Fruit fly (Drosophila melanogaster): Measurements from ENCODE around the gene CG10031.

The CG10031 gene

DNA sequence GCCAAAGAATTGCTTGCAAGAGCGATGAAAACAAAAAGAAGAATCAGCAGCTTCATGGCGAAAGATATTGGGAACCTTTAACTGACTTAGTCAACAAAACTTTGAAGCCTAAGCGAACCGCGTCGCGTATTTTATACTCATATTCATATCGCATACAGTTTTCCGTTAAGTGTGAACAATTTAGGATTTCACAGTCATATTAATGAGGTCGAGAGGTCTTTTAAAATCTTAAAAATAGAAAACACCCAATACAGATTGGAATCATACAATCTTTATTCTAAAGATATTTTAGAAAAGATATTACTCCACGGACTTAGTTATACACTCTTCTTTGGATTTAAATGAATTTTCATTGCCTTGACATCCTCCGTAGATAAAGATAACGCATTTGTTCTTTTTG is 5.1 kb downstream of the CG10031 start, which contains the start of gene Acp24A4:
Gene Acp24A4, minus strand, starts transcription at position 101 of the 400 bp plus-strand sequence.
- no peak for TF ChIP-seq Dll (optimal IDR thresholded peaks at IDR 0.05)
- TF ChIP-seq psq (optimal IDR thresholded peaks at IDR 0.05), result no peak
- no peak for TF ChIP-seq CG8478 (optimal IDR thresholded peaks at IDR 0.05)
- TF ChIP-seq usp (GFP tag; optimal IDR thresholded peaks at IDR 0.05), result no peak
- no peak for TF ChIP-seq EcR (GFP tag; optimal IDR thresholded peaks at IDR 0.05)
- no peak for TF ChIP-seq pan (optimal IDR thresholded peaks at IDR 0.05)

DNA sequence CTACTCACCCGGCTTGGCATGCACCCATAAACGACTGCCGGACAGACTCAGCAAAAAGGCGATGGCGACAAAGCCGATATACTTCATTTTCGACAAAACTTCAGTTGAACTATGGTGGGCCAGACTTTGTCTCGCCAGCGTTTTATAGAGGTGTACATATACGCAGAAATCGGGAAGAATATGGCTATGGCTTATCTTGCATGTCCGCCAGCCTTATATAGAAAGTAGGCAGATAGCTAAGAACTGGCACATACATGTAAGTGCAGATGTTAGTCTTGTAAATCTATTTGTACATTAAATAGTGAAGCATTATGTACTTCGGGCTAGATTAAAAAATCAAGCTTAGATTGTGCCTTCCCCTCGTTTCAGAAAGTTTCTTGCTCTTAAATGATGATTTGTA is 5.8 kb downstream of the CG10031 start, which contains the start of gene CG3513:
Gene CG3513, minus strand, starts transcription at position 101 of the 400 bp plus-strand sequence.
- TF ChIP-seq psq (optimal IDR thresholded peaks at IDR 0.05), result no peak
- no peak for TF ChIP-seq pan (optimal IDR thresholded peaks at IDR 0.05)
- TF ChIP-seq CG8478 (optimal IDR thresholded peaks at IDR 0.05), result no peak
- no peak for TF ChIP-seq usp (GFP tag; optimal IDR thresholded peaks at IDR 0.05)

dm6 chr2L:3692466-3692865 is 6.4 kb downstream of the CG10031 start, which contains the start of gene CG16704:
Gene CG16704, minus strand, starts transcription at chr2L:3692587.
- TF ChIP-seq psq (optimal IDR thresholded peaks at IDR 0.05), result no peak
- TF ChIP-seq EcR (GFP tag; optimal IDR thresholded peaks at IDR 0.05), result no peak
- no peak for TF ChIP-seq pan (optimal IDR thresholded peaks at IDR 0.05)
- TF ChIP-seq usp (GFP tag; optimal IDR thresholded peaks at IDR 0.05), result no peak
- no peak for TF ChIP-seq Dll (optimal IDR thresholded peaks at IDR 0.05)
- no peak for TF ChIP-seq CG8478 (optimal IDR thresholded peaks at IDR 0.05)

DNA sequence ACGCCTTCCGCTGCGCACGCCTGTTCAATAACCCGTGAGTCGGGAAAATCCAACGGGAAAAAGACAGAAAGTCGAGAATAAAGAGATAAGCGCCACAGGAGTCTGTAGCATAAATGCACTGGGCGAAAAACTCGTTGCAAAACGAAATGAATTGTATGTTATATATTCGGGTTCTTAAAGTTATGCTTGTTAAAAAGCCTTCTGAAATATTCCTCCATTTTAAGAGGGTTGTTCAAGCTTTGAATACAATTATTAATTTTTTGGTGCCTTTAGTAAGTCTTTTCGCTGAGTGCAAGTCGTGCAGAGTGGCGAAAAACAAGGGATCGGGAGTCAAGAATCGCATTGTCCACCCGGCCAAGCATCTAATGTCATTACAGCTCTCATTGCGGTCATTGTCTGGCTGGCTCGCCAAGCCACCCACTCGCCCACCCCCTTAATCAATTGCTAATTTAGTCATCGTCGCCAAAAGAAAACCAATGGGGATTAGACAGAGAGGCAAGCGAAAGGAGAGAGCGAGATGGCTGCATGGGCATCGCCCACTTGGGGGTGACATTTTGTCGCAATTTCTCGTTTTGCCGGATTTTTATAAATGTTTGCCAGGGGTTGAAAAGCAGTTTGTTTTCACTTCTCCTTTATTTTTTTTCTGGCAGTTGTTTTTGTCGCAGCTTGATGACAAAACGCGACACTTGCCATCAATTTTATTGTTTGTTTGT is 13.6 kb downstream of the CG10031 start:
- no peak for TF ChIP-seq usp (GFP tag; optimal IDR thresholded peaks at IDR 0.05)

- no peak for TF ChIP-seq usp (GFP tag; optimal IDR thresholded peaks at IDR 0.05)
- no peak for TF ChIP-seq pan (optimal IDR thresholded peaks at IDR 0.05)
- TF ChIP-seq psq (optimal IDR thresholded peaks at IDR 0.05), result no peak
- no peak for TF ChIP-seq EcR (GFP tag; optimal IDR thresholded peaks at IDR 0.05)
- TF ChIP-seq Dll (optimal IDR thresholded peaks at IDR 0.05), result no peak
- TF ChIP-seq CG8478 (optimal IDR thresholded peaks at IDR 0.05), result no peak
Measured at dm6 chr2L:3682489-3682888, 16.4 kb downstream of the CG10031 start.

DNA sequence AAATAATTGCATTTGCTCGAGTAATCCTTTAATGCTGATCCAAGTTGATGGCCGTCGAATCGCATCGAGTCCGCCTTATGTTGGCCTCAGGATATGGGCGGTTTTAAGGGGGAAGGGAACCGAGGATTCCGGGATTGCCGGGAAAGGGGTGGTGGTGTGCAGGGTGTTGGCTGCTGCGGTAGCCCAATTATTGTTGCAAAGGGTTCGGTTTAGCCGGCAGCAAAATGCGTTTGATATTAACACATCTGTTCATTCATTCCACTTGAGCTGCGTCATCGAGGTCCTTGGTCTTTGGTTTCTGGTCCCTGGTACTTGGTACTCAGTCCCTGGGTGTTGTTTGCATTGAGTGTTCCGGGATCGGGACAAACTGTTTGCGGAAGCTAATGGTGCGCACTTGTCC is 17.6 kb downstream of the CG10031 start:
- no peak for TF ChIP-seq Dll (optimal IDR thresholded peaks at IDR 0.05)
- no peak for TF ChIP-seq EcR (GFP tag; optimal IDR thresholded peaks at IDR 0.05)
- no peak for TF ChIP-seq usp (GFP tag; optimal IDR thresholded peaks at IDR 0.05)
- no peak for TF ChIP-seq pan (optimal IDR thresholded peaks at IDR 0.05)
- TF ChIP-seq psq (optimal IDR thresholded peaks at IDR 0.05), result no peak
- TF ChIP-seq CG8478 (optimal IDR thresholded peaks at IDR 0.05), result no peak

- TF ChIP-seq usp (GFP tag; optimal IDR thresholded peaks at IDR 0.05) (no peak), pan (optimal IDR thresholded peaks at IDR 0.05) (no peak), CG8478 (optimal IDR thresholded peaks at IDR 0.05) (no peak), psq (optimal IDR thresholded peaks at IDR 0.05) (no peak), Dll (optimal IDR thresholded peaks at IDR 0.05) (no peak), EcR (GFP tag; optimal IDR thresholded peaks at IDR 0.05) (no peak)
Measured at dm6 chr2L:3675770-3676169, 23.1 kb downstream of the CG10031 start.

dm6 chr2L:3670481-3670880 is 28.4 kb downstream of the CG10031 start, which contains the start of gene Sfp24Bc:
Gene Sfp24Bc, minus strand, starts transcription at chr2L:3670581.
- TF ChIP-seq Dll (optimal IDR thresholded peaks at IDR 0.05) (no peak), psq (optimal IDR thresholded peaks at IDR 0.05) (no peak), CG8478 (optimal IDR thresholded peaks at IDR 0.05) (no peak)

- TF ChIP-seq psq (optimal IDR thresholded peaks at IDR 0.05), result no peak
- no peak for TF ChIP-seq usp (GFP tag; optimal IDR thresholded peaks at IDR 0.05)
- no peak for TF ChIP-seq CG8478 (optimal IDR thresholded peaks at IDR 0.05)
- TF ChIP-seq pan (optimal IDR thresholded peaks at IDR 0.05), result no peak
- no peak for TF ChIP-seq EcR (GFP tag; optimal IDR thresholded peaks at IDR 0.05)
- TF ChIP-seq Dll (optimal IDR thresholded peaks at IDR 0.05), result no peak
Measured at dm6 chr2L:3669675-3670074, 29.2 kb downstream of the CG10031 start, which contains the start of gene Sfp24Bb. Gene Sfp24Bb, minus strand, starts transcription at chr2L:3669775.

DNA sequence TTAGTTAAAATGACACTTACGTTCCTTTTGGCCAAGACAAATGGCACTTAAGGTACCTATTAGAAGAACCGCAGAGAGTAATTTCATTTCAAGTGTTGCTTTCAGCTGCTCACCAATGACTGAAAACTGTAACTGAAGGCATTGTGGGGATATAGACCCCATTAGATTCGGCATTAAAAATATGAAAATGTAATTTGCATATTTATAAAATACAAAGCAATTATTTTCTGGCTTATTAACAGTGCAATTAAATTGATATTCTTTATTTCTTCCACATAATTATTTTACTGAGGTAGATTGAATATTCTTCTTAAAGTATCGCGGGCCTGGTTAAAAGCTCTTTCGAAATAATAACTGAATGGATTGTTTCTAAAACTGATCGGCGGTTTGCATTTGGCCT is 29.9 kb downstream of the CG10031 start, which contains the start of gene Sfp24Bd:
Gene Sfp24Bd, minus strand, starts transcription at position 101 of the 400 bp plus-strand sequence.
- TF ChIP-seq usp (GFP tag; optimal IDR thresholded peaks at IDR 0.05), result no peak
- TF ChIP-seq pan (optimal IDR thresholded peaks at IDR 0.05), result no peak
- TF ChIP-seq CG8478 (optimal IDR thresholded peaks at IDR 0.05), result no peak

DNA sequence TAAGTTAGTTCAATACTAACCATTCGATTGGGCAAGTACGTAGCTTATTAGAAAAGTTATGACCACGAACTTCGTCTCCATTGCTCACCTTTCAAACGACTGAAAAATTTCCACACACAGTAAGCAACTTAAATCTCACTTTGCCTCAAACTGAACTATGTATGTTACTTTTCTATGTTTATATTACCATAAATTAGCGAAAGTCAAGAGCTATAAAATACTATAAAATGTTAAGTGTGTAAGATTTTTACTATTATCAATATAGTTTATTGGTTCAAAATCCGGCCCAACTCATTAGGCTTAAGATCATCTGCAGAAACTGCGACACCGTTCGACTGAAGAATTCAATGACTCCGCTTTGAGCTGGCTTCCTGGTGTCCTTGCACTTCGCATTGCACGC is 30.4 kb downstream of the CG10031 start, which contains the start of gene Sfp24Ba:
Gene Sfp24Ba, minus strand, starts transcription at position 101 of the 400 bp plus-strand sequence.
- TF ChIP-seq psq (optimal IDR thresholded peaks at IDR 0.05) (no peak), usp (GFP tag; optimal IDR thresholded peaks at IDR 0.05) (no peak), CG8478 (optimal IDR thresholded peaks at IDR 0.05) (no peak), Dll (optimal IDR thresholded peaks at IDR 0.05) (no peak), pan (optimal IDR thresholded peaks at IDR 0.05) (no peak), EcR (GFP tag; optimal IDR thresholded peaks at IDR 0.05) (no peak)

DNA sequence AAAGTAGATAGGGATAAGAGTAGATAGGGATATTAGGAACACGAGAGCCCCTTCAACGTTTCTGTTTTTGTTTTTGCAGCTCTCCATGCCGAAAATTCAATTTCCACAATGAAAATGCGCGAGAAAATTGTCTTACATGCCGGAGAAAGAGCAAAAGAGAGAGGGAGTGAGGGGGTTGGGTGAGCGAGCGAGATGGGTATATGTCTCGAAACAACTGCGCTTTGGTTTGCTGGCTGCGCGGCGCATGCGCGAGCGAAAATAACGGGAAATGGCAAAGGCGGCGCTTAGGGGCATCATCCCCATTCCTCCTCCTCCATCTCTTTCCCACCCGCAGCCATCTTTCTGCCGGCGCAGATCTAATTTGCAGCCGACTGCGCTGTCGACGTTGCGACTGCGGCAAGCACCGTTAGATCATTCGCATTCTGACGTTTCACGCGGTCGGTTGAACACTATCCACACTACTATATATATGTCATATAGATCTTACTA is 36.5 kb downstream of the CG10031 start, which contains the start of gene Drgx:
Gene Drgx, plus strand, starts transcription at position 439 of the 489 bp plus-strand sequence.
- no peak for TF ChIP-seq psq (optimal IDR thresholded peaks at IDR 0.05)
- no peak for TF ChIP-seq Dll (optimal IDR thresholded peaks at IDR 0.05)
- no peak for TF ChIP-seq EcR (GFP tag; optimal IDR thresholded peaks at IDR 0.05)
- no peak for TF ChIP-seq usp (GFP tag; optimal IDR thresholded peaks at IDR 0.05)
- no peak for TF ChIP-seq CG8478 (optimal IDR thresholded peaks at IDR 0.05)
- no peak for TF ChIP-seq pan (optimal IDR thresholded peaks at IDR 0.05)
